Fruit fly (Drosophila melanogaster) whole organism, embryonic: ENCODE data around the gene sa.

ENCODE experiments used
- CG10366 ChIP-seq: fragments of 200-800 bp; sonication (Bioruptor generic); IDR thresholded peaks from 2 replicates; pipeline ENCODE4 v1.3.6; 2022; ENCODE audit warnings: missing biosample characterization, missing genetic modification characterization
- CG11085 ChIP-seq: fragments of 200-800 bp; sonication (Bioruptor generic); IDR thresholded peaks from 2 replicates; pipeline ENCODE4 v1.3.6; 2022; ENCODE audit warnings: missing biosample characterization, missing genetic modification characterization
- CG12155 ChIP-seq: fragments of 200-800 bp; sonication (Bioruptor generic); optimal IDR thresholded peaks from 3 replicates; lab custom pipeline; 2016; ENCODE audit warnings: missing biosample characterization, missing genetic modification characterization
- CG12299 ChIP-seq: fragments of 200-800 bp; sonication (Bioruptor generic); optimal IDR thresholded peaks from 2 replicates; lab custom pipeline; 2018; ENCODE audit warnings: missing biosample characterization, mild to moderate bottlenecking, missing genetic modification characterization
- CG12769 ChIP-seq: fragments of 200-800 bp; sonication (Bioruptor generic); optimal IDR thresholded peaks from 2 replicates; lab custom pipeline; 2019; ENCODE audit warnings: missing biosample characterization, mild to moderate bottlenecking, missing genetic modification characterization, moderate library complexity
- CG13775 ChIP-seq: fragments of 200-800 bp; sonication (Bioruptor generic); optimal IDR thresholded peaks from 3 replicates; lab custom pipeline; 2017; ENCODE audit warnings: missing biosample characterization, mild to moderate bottlenecking, missing genetic modification characterization
- CG16813 ChIP-seq: fragments of 200-800 bp; sonication (Bioruptor generic); IDR thresholded peaks from 3 replicates; pipeline ENCODE4 v1.3.6; 2022; ENCODE audit warnings: missing biosample characterization, missing genetic modification characterization; ENCODE audit not compliant: partially characterized antibody
- CG16863 ChIP-seq: fragments of 200-800 bp; sonication (Bioruptor generic); optimal IDR thresholded peaks from 3 replicates; lab custom pipeline; 2016; ENCODE audit warnings: missing biosample characterization, missing genetic modification characterization
- CG17912 ChIP-seq: fragments of 200-800 bp; sonication (Bioruptor generic); optimal IDR thresholded peaks from 2 replicates; lab custom pipeline; 2018; ENCODE audit warnings: missing biosample characterization, mild to moderate bottlenecking, missing genetic modification characterization
- CG2889 ChIP-seq: fragments of 200-800 bp; sonication (Bioruptor generic); IDR thresholded peaks from 3 replicates; pipeline ENCODE4 v1.3.6; 2022; ENCODE audit warnings: missing biosample characterization, missing genetic modification characterization
- CG31441 ChIP-seq: fragments of 200-800 bp; sonication (Bioruptor generic); IDR thresholded peaks from 2 replicates; pipeline ENCODE4 v1.3.6; 2022; ENCODE audit warnings: missing biosample characterization, missing genetic modification characterization
- CG3407 ChIP-seq: fragments of 200-800 bp; sonication (Bioruptor generic); optimal IDR thresholded peaks from 2 replicates; lab custom pipeline; 2018; ENCODE audit warnings: missing biosample characterization, mild to moderate bottlenecking, missing genetic modification characterization
- CG42726 ChIP-seq: fragments of 200-800 bp; sonication (Bioruptor generic); IDR thresholded peaks from 2 replicates; pipeline ENCODE4 v1.3.6; 2022; ENCODE audit warnings: missing biosample characterization, missing genetic modification characterization; ENCODE audit not compliant: partially characterized antibody
- CG4404 ChIP-seq: fragments of 200-800 bp; sonication (Bioruptor generic); IDR thresholded peaks from 2 replicates; pipeline ENCODE4 v1.3.6; 2022; ENCODE audit warnings: missing biosample characterization, missing genetic modification characterization
- CG4854 ChIP-seq: fragments of 200-800 bp; sonication (Bioruptor generic); optimal IDR thresholded peaks from 2 replicates; lab custom pipeline; 2016; ENCODE audit warnings: missing biosample characterization, missing genetic modification characterization, inconsistent platforms
- CG8478 ChIP-seq: fragments of >200 bp; optimal IDR thresholded peaks from 2 replicates; lab custom pipeline; 2018
- CG8765 ChIP-seq: fragments of 200-800 bp; sonication (Bioruptor generic); IDR thresholded peaks from 2 replicates; pipeline ENCODE4 v1.3.6; 2022; ENCODE audit warnings: missing biosample characterization, missing genetic modification characterization
- Dbx ChIP-seq: fragments of 200-800 bp; sonication (Bioruptor generic); IDR thresholded peaks from 3 replicates; pipeline ENCODE4 v1.3.6; 2022; ENCODE audit warnings: missing biosample characterization, missing genetic modification characterization
- E2f2 ChIP-seq: fragments of 200-800 bp; sonication (Bioruptor generic); IDR thresholded peaks from 2 replicates; pipeline ENCODE4 v1.3.6; 2022; ENCODE audit warnings: missing biosample characterization, missing genetic modification characterization
- Fer1 ChIP-seq: fragments of 200-800 bp; sonication (Bioruptor generic); optimal IDR thresholded peaks from 2 replicates; lab custom pipeline; 2017; ENCODE audit warnings: missing biosample characterization, mild to moderate bottlenecking, missing genetic modification characterization
- Hmx ChIP-seq: fragments of 200-800 bp; sonication (Bioruptor generic); optimal IDR thresholded peaks from 2 replicates; lab custom pipeline; 2016; ENCODE audit warnings: missing biosample characterization, missing genetic modification characterization
- Lim3 ChIP-seq: fragments of 200-800 bp; sonication (Bioruptor generic); IDR thresholded peaks from 2 replicates; pipeline ENCODE4 v1.3.6; 2022; ENCODE audit warnings: missing biosample characterization, missing genetic modification characterization
- MTF-1 ChIP-seq: fragments of 200-800 bp; sonication (Bioruptor generic); optimal IDR thresholded peaks from 2 replicates; lab custom pipeline; 2018; ENCODE audit warnings: missing biosample characterization, mild to moderate bottlenecking, missing genetic modification characterization, borderline replicate concordance
- NfI ChIP-seq: fragments of 200-800 bp; sonication (Bioruptor generic); optimal IDR thresholded peaks from 3 replicates; lab custom pipeline; 2018; ENCODE audit warnings: missing biosample characterization, mild to moderate bottlenecking, missing genetic modification characterization, moderate library complexity
- Oaz ChIP-seq: fragments of 200-800 bp; sonication (Bioruptor generic); IDR thresholded peaks from 2 replicates; pipeline ENCODE4 v1.3.6; 2022; ENCODE audit warnings: missing biosample characterization, missing genetic modification characterization
- PHDP ChIP-seq: fragments of 200-800 bp; sonication (Bioruptor generic); optimal IDR thresholded peaks from 3 replicates; lab custom pipeline; 2018; ENCODE audit warnings: missing biosample characterization, mild to moderate bottlenecking, missing genetic modification characterization, moderate library complexity
- Scr ChIP-seq: fragments of 200-800 bp; sonication (Bioruptor generic); IDR thresholded peaks from 2 replicates; pipeline ENCODE4 v1.3.6; 2022; ENCODE audit warnings: missing biosample characterization, missing genetic modification characterization; ENCODE audit not compliant: partially characterized antibody
- Sin3A ChIP-seq: fragments of >200 bp; optimal IDR thresholded peaks from 2 replicates; lab custom pipeline; 2018
- Ssrp ChIP-seq: fragments of 200-800 bp; sonication (Bioruptor generic); optimal IDR thresholded peaks from 2 replicates; lab custom pipeline; 2018; ENCODE audit warnings: missing biosample characterization, mild to moderate bottlenecking, missing genetic modification characterization, moderate library complexity
- Xbp1 ChIP-seq: fragments of 200-800 bp; sonication (Bioruptor generic); optimal IDR thresholded peaks from 3 replicates; lab custom pipeline; 2016; ENCODE audit warnings: missing biosample characterization, mild to moderate bottlenecking, missing genetic modification characterization
- al ChIP-seq: fragments of 200-800 bp; sonication (Bioruptor generic); IDR thresholded peaks from 2 replicates; pipeline ENCODE4 v1.3.6; 2022; ENCODE audit warnings: missing biosample characterization, missing genetic modification characterization
- ato ChIP-seq: fragments of 200-800 bp; sonication (Bioruptor generic); IDR thresholded peaks from 2 replicates; pipeline ENCODE4 v1.3.6; 2022; ENCODE audit warnings: missing biosample characterization, missing genetic modification characterization; ENCODE audit not compliant: partially characterized antibody
- bbx ChIP-seq: fragments of 200-800 bp; sonication (Bioruptor generic); IDR thresholded peaks from 2 replicates; pipeline ENCODE4 v1.3.6; 2022; ENCODE audit warnings: missing biosample characterization, missing genetic modification characterization; ENCODE audit not compliant: partially characterized antibody
- dpn ChIP-seq, 2 experiments: fragments of 200-800 bp; sonication (Bioruptor generic); optimal IDR thresholded peaks; 3 replicates each; lab custom pipeline; 2016; ENCODE audit warnings: missing biosample characterization in 2 of 2, missing genetic modification characterization in 2 of 2
- dysf ChIP-seq: fragments of 200-800 bp; sonication (Bioruptor generic); IDR thresholded peaks from 3 replicates; pipeline ENCODE4 v1.3.6; 2022; ENCODE audit warnings: missing biosample characterization, missing genetic modification characterization
- exex ChIP-seq: fragments of 200-800 bp; sonication (Bioruptor generic); optimal IDR thresholded peaks from 4 replicates; lab custom pipeline; 2018; ENCODE audit warnings: missing biosample characterization, mild to moderate bottlenecking, missing genetic modification characterization, moderate library complexity
- eyg ChIP-seq: fragments of 200-800 bp; sonication (Bioruptor generic); optimal IDR thresholded peaks from 3 replicates; lab custom pipeline; 2016; ENCODE audit warnings: missing biosample characterization, missing genetic modification characterization
- gt ChIP-seq: fragments of 200-800 bp; sonication (Bioruptor generic); IDR thresholded peaks from 2 replicates; pipeline ENCODE4 v1.3.6; 2022; ENCODE audit warnings: missing biosample characterization, missing genetic modification characterization
- ham ChIP-seq: fragments of 200-800 bp; sonication (Bioruptor generic); IDR thresholded peaks from 2 replicates; pipeline ENCODE4 v1.3.6; 2022; ENCODE audit warnings: missing biosample characterization, missing genetic modification characterization
- hb ChIP-seq: fragments of 200-800 bp; sonication (Bioruptor generic); IDR thresholded peaks from 3 replicates; pipeline ENCODE4 v1.3.6; 2022; ENCODE audit warnings: missing biosample characterization, missing genetic modification characterization; ENCODE audit not compliant: partially characterized antibody
- ken ChIP-seq: fragments of 200-800 bp; sonication (Bioruptor generic); IDR thresholded peaks from 3 replicates; pipeline ENCODE4 v1.3.6; 2022; ENCODE audit warnings: missing biosample characterization, missing genetic modification characterization
- oc ChIP-seq: fragments of 200-800 bp; sonication (Bioruptor generic); optimal IDR thresholded peaks from 2 replicates; lab custom pipeline; 2018; ENCODE audit warnings: missing biosample characterization, mild to moderate bottlenecking, missing genetic modification characterization, moderate library complexity
- otp ChIP-seq: fragments of 200-800 bp; sonication (Bioruptor generic); IDR thresholded peaks from 3 replicates; pipeline ENCODE4, ENCODE4 v1.3.6; 2022; ENCODE audit warnings: missing biosample characterization, missing genetic modification characterization
- pzg ChIP-seq: fragments of 200-800 bp; sonication (Bioruptor generic); optimal IDR thresholded peaks from 3 replicates; lab custom pipeline; 2018; ENCODE audit warnings: missing biosample characterization, mild to moderate bottlenecking, missing genetic modification characterization, moderate library complexity
- rib ChIP-seq: fragments of 200-800 bp; sonication (Bioruptor generic); IDR thresholded peaks from 2 replicates; pipeline ENCODE4 v1.3.6; 2022; ENCODE audit warnings: missing biosample characterization, missing genetic modification characterization
- sens-2 ChIP-seq: fragments of 200-800 bp; sonication (Bioruptor generic); IDR thresholded peaks from 2 replicates; pipeline ENCODE4 v1.3.6; 2022; ENCODE audit warnings: missing biosample characterization, missing genetic modification characterization
- seq ChIP-seq: fragments of 200-800 bp; sonication (Bioruptor generic); IDR thresholded peaks from 2 replicates; pipeline ENCODE4 v1.3.6; 2022; ENCODE audit warnings: missing biosample characterization, missing genetic modification characterization
- sob ChIP-seq: fragments of 200-800 bp; sonication (Bioruptor generic); IDR thresholded peaks from 2 replicates; pipeline ENCODE4 v1.3.6; 2022; ENCODE audit warnings: missing biosample characterization, missing genetic modification characterization
- toy ChIP-seq: fragments of 200-800 bp; sonication (Bioruptor generic); IDR thresholded peaks from 2 replicates; pipeline ENCODE4 v1.3.6; 2022; ENCODE audit warnings: missing biosample characterization, missing genetic modification characterization
- tup ChIP-seq: fragments of 200-800 bp; sonication (Bioruptor generic); optimal IDR thresholded peaks from 2 replicates; lab custom pipeline; 2016; ENCODE audit warnings: missing biosample characterization, mild to moderate bottlenecking, missing genetic modification characterization, moderate library complexity
- unc-4 ChIP-seq: fragments of 200-800 bp; sonication (Bioruptor generic); IDR thresholded peaks from 2 replicates; pipeline ENCODE4 v1.3.6; 2022; ENCODE audit warnings: missing biosample characterization, missing genetic modification characterization; ENCODE audit not compliant: partially characterized antibody
- zen ChIP-seq: fragments of 200-800 bp; sonication (Bioruptor generic); optimal IDR thresholded peaks from 3 replicates; lab custom pipeline; 2018; ENCODE audit warnings: missing biosample characterization, mild to moderate bottlenecking, missing genetic modification characterization, moderate library complexity

Gene sa

DNA sequence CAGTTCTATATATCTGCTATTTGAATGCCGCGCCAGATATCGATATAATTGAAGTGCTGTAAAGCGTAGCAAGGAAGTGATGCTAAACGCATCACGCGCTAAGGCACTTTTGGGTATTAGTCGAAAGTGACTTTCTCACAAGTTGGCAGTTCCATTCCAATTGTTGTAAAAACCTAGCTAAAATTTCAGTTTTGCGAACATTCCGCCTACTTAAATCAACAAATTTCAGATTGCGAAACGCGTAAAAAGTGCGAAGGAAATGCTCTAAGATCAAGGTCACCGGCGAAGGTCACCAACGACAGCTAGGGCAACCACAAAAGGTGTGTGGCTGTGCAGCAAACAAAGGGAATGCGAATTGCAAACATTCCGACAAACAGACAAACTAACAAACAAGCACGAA is 39.2 kb upstream of the sa start, which contains the start of gene Syx7 (continued):
- TF ChIP-seq bbx (GFP tag; lab: Robert Waterston, UW) (peak; percentile 37; the same call in 1 of the 2 replicates), CG12155 (GFP tag; lab: Kevin White, UChicago) (peak; percentile 34), hb (GFP tag; lab: Robert Waterston, UW) (no peak), Lim3 (GFP tag; lab: Robert Waterston, UW) (no peak), dpn (GFP tag; optimal IDR thresholded peaks at IDR 0.05; lab: Kevin White, UChicago) (peak; percentile 33 to 38), CG17912 (no peak), CG12299 (no peak), CG8765 (GFP tag; lab: Robert Waterston, UW) (no peak), Oaz (GFP tag; lab: Robert Waterston, UW) (no peak), CG3407 (GFP tag; lab: Kevin White, UChicago) (no peak), CG11085 (GFP tag; lab: Robert Waterston, UW) (no peak), tup (GFP tag; lab: Kevin White, UChicago) (no peak), toy (GFP tag; lab: Robert Waterston, UW) (no peak), Ssrp (tag; lab: Kevin White, UChicago) (no peak), PHDP (tag; lab: Kevin White, UChicago) (no peak), CG31441 (GFP tag; lab: Robert Waterston, UW) (no peak), rib (GFP tag; lab: Robert Waterston, UW) (peak; percentile 68), CG8478 (lab: Kevin White, UChicago) (no peak), CG16863 (GFP tag; lab: Kevin White, UChicago) (no peak), CG12769 (tag; lab: Kevin White, UChicago) (peak; percentile 53), dysf (no peak), gt (no peak), NfI (GFP tag; lab: Kevin White, UChicago) (peak; percentile 1), CG16813 (GFP tag; lab: Robert Waterston, UW) (peak; percentile 29; the same call in 2 of the 3 replicates), otp (GFP tag; lab: Robert Waterston, UW) (no peak), Scr (peak; percentile 62), sob (GFP tag; lab: Robert Waterston, UW) (peak; percentile 76), ato (GFP tag; lab: Robert Waterston, UW) (0 out of 2 replicates have a peak, but pooled peaks have one; percentile 59), Sin3A (lab: Kevin White, UChicago) (peak; percentile 54), CG2889 (no peak), sens-2 (GFP tag; lab: Robert Waterston, UW) (no peak), oc (tag; lab: Kevin White, UChicago) (no peak), ham (GFP tag; lab: Robert Waterston, UW) (no peak), CG4854 (peak; percentile 15), Dbx (GFP tag; lab: Robert Waterston, UW) (0 out of 3 replicates have a peak, but pooled peaks have one; percentile 28), Hmx (GFP tag; lab: Kevin White, UChicago) (no peak), eyg (GFP tag; lab: Kevin White, UChicago) (no peak), zen (peak; percentile 3), al (GFP tag; lab: Robert Waterston, UW) (no peak), seq (GFP tag; lab: Robert Waterston, UW) (no peak), Fer1 (GFP tag; lab: Kevin White, UChicago) (peak; percentile 23), pzg (GFP tag; lab: Kevin White, UChicago) (peak; percentile 96), Xbp1 (GFP tag; lab: Kevin White, UChicago) (peak; percentile 53), CG4404 (GFP tag; lab: Robert Waterston, UW) (no peak), unc-4 (peak; percentile 55), CG42726 (GFP tag; lab: Robert Waterston, UW) (peak; percentile 59; the same call in 1 of the 2 replicates), E2f2 (peak; percentile 99), CG13775 (GFP tag; lab: Kevin White, UChicago) (no peak), ken (GFP tag; lab: Robert Waterston, UW) (no peak), MTF-1 (no peak), exex (tag; lab: Kevin White, UChicago) (no peak), CG10366 (no peak)
